Worm (Caenorhabditis elegans): ENCODE data around the gene F20D6.2.

DNA sequence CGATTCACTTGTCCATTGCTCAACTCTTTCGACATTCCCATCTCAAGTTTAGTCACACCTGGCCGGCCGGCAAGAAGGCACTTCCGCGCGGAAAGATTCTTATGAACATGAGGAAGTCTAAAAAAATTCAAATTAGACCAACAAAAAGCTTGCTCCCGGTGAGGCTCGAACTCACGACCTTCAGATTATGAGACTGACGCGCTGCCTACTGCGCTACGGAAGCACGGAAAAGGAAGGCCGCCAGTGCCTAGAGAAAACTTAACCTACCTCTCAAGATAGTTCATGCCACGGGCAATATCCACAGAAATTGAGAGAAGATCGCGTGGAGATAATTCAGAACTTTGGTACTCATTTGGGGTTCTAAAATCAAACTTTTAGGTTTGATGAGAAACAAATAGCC lies 44.2 kb downstream of the F20D6.2 start:
- TF ChIP-seq med-1 (GFP tag; optimal IDR thresholded peaks at IDR 0.05; ENCODE audit: insufficient read depth) (no peak), flt-1 (GFP tag; IDR thresholded peaks at IDR 0.05) (peak; percentile 60; the same call in 1 of the 2 replicates), ztf-23 (GFP tag; IDR thresholded peaks at IDR 0.05) (peak; percentile 70; the same call in 1 of the 2 replicates), ztf-29 (GFP tag; IDR thresholded peaks at IDR 0.05) (no peak), cog-1 (tag; optimal IDR thresholded peaks at IDR 0.05) (no peak), T22C8.4 (GFP tag; IDR thresholded peaks at IDR 0.05) (0 out of 2 replicates have a peak, but pooled peaks have one; percentile 7), klf-2 (GFP tag; conservative IDR thresholded peaks at IDR 0.05) (no peak), tab-1 (GFP tag; IDR thresholded peaks at IDR 0.05) (peak; percentile 72; the same call in 1 of the 2 replicates)
